Fruit fly (Drosophila melanogaster): ENCODE data around the gene CG17646.

Gene CG17646

dm6 chr2L:1738054-1738453 lies 5.7 kb downstream of the CG17646 start:
- TF ChIP-seq CG9705 (GFP tag; optimal IDR thresholded peaks at IDR 0.05): no peak
- no peak for TF ChIP-seq Dfd (GFP tag; optimal IDR thresholded peaks at IDR 0.05)
- no peak for TF ChIP-seq sage (GFP tag; optimal IDR thresholded peaks at IDR 0.05)
- TF ChIP-seq Rel (GFP tag; optimal IDR thresholded peaks at IDR 0.05): no peak
- no peak for TF ChIP-seq Rel (tag; optimal IDR thresholded peaks at IDR 0.05)
- no peak for TF ChIP-seq Hr78 (GFP tag; optimal IDR thresholded peaks at IDR 0.05)
- no peak for TF ChIP-seq Sp1 (GFP tag; optimal IDR thresholded peaks at IDR 0.05)
- no peak for TF ChIP-seq OdsH (GFP tag; optimal IDR thresholded peaks at IDR 0.05)
- TF ChIP-seq Jra (GFP tag; optimal IDR thresholded peaks at IDR 0.05): no peak
- no peak for TF ChIP-seq Dif (GFP tag; optimal IDR thresholded peaks at IDR 0.05; ENCODE audit: partially characterized antibody)
- TF ChIP-seq pan (optimal IDR thresholded peaks at IDR 0.05): no peak

DNA sequence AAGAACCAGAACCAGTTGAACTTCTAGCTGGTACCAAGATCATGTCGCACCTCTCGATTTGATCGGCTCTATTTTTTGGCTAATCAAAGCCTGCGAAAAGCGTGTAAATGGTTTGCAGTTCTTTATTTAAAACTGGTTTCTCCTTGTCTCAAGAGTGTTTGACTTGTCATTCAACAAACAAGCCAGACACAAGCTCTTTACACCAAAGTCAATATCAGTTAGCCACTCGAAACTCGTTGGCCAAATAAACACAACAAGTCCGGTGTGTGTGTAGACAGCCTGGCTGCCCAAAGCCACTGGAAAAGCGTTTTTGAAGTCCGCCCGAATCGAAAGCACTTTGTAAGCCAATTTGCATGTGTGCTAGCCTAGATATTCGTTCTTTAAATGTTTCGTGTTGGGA lies 7.8 kb downstream of the CG17646 start:
- TF ChIP-seq Hr83 (GFP tag; optimal IDR thresholded peaks at IDR 0.05; ENCODE audit: poor library complexity, severe bottlenecking): no peak
- no peak for TF ChIP-seq psq (GFP tag; optimal IDR thresholded peaks at IDR 0.05)
- TF ChIP-seq sv (GFP tag; optimal IDR thresholded peaks at IDR 0.05): no peak
- TF ChIP-seq br (GFP tag; optimal IDR thresholded peaks at IDR 0.05): no peak
- TF ChIP-seq Jra (GFP tag; optimal IDR thresholded peaks at IDR 0.05): no peak
- TF ChIP-seq fru (GFP tag; optimal IDR thresholded peaks at IDR 0.05): no peak
- no peak for TF ChIP-seq h (GFP tag; optimal IDR thresholded peaks at IDR 0.05)
- no peak for TF ChIP-seq Abd-B (GFP tag; optimal IDR thresholded peaks at IDR 0.05)
- TF ChIP-seq sage (GFP tag; optimal IDR thresholded peaks at IDR 0.05): no peak
- no peak for TF ChIP-seq Hnf4 (GFP tag; optimal IDR thresholded peaks at IDR 0.05)
- TF ChIP-seq Dif (GFP tag; optimal IDR thresholded peaks at IDR 0.05; ENCODE audit: partially characterized antibody): no peak
- TF ChIP-seq GATAd (GFP tag; optimal IDR thresholded peaks at IDR 0.05): no peak

- no peak for TF ChIP-seq h (GFP tag; optimal IDR thresholded peaks at IDR 0.05)
- no peak for TF ChIP-seq Vsx2 (GFP tag; optimal IDR thresholded peaks at IDR 0.05; ENCODE audit: partially characterized antibody)
- TF ChIP-seq CG9705 (GFP tag; optimal IDR thresholded peaks at IDR 0.05): no peak
- TF ChIP-seq dl (GFP tag; optimal IDR thresholded peaks at IDR 0.05; ENCODE audit: insufficient read depth in 1 of 2, partially characterized antibody in 2 of 2): no peak
- no peak for TF ChIP-seq dsf (GFP tag; optimal IDR thresholded peaks at IDR 0.05; ENCODE audit: borderline replicate concordance)
- TF ChIP-seq Hr78 (GFP tag; optimal IDR thresholded peaks at IDR 0.05): no peak
- TF ChIP-seq Hr83 (GFP tag; optimal IDR thresholded peaks at IDR 0.05; ENCODE audit: poor library complexity, severe bottlenecking): no peak
- TF ChIP-seq Dif (GFP tag; optimal IDR thresholded peaks at IDR 0.05; ENCODE audit: partially characterized antibody): no peak
- TF ChIP-seq br (GFP tag; optimal IDR thresholded peaks at IDR 0.05): no peak
- no peak for TF ChIP-seq jim (GFP tag; optimal IDR thresholded peaks at IDR 0.05)
- no peak for TF ChIP-seq Sp1 (GFP tag; optimal IDR thresholded peaks at IDR 0.05)
- no peak for TF ChIP-seq GATAd (GFP tag; optimal IDR thresholded peaks at IDR 0.05)
- TF ChIP-seq Jra (GFP tag; optimal IDR thresholded peaks at IDR 0.05): no peak
- TF ChIP-seq OdsH (GFP tag; optimal IDR thresholded peaks at IDR 0.05): no peak
- TF ChIP-seq usp (GFP tag; optimal IDR thresholded peaks at IDR 0.05): no peak
- no peak for TF ChIP-seq woc (GFP tag; optimal IDR thresholded peaks at IDR 0.05)
- TF ChIP-seq Myc (optimal IDR thresholded peaks at IDR 0.05): no peak
Observed at dm6 chr2L:1743800-1744199, 11.5 kb downstream of the CG17646 start.

- TF ChIP-seq Hr83 (GFP tag; optimal IDR thresholded peaks at IDR 0.05; ENCODE audit: poor library complexity, severe bottlenecking) (no peak), Vsx2 (GFP tag; optimal IDR thresholded peaks at IDR 0.05; ENCODE audit: partially characterized antibody) (peak; percentile 61)
Observed at dm6 chr2L:1748410-1748809, 16.1 kb downstream of the CG17646 start.

dm6 chr2L:1751953-1752352 lies 19.6 kb downstream of the CG17646 start, which contains the start of the genes CG17712 and CG17648:
Gene CG17712, minus strand, starts transcription at chr2L:1752122.
Gene CG17648, plus strand, starts transcription at chr2L:1752308.
- TF ChIP-seq woc (GFP tag; optimal IDR thresholded peaks at IDR 0.05) (peak; percentile 32), ey (GFP tag; optimal IDR thresholded peaks at IDR 0.05) (no peak), GATAd (GFP tag; optimal IDR thresholded peaks at IDR 0.05) (no peak), usp (GFP tag; optimal IDR thresholded peaks at IDR 0.05) (no peak), br (GFP tag; optimal IDR thresholded peaks at IDR 0.05) (no peak), jim (GFP tag; optimal IDR thresholded peaks at IDR 0.05) (no peak), CG9705 (GFP tag; optimal IDR thresholded peaks at IDR 0.05) (no peak), Vsx2 (GFP tag; optimal IDR thresholded peaks at IDR 0.05; ENCODE audit: partially characterized antibody) (no peak), lola (GFP tag; optimal IDR thresholded peaks at IDR 0.05) (no peak), Rel (GFP tag; optimal IDR thresholded peaks at IDR 0.05) (no peak), Rel (tag; optimal IDR thresholded peaks at IDR 0.05) (no peak), sage (GFP tag; optimal IDR thresholded peaks at IDR 0.05) (no peak), dl (GFP tag; optimal IDR thresholded peaks at IDR 0.05; ENCODE audit: insufficient read depth in 1 of 2, partially characterized antibody in 2 of 2) (no peak), HLH106 (tag; optimal IDR thresholded peaks at IDR 0.05) (no peak), Myc (optimal IDR thresholded peaks at IDR 0.05) (peak; percentile 46), OdsH (GFP tag; optimal IDR thresholded peaks at IDR 0.05) (no peak), fru (GFP tag; optimal IDR thresholded peaks at IDR 0.05) (no peak)
